Worm (Caenorhabditis elegans) whole organism, mixed stage, embryonic: ENCODE data around the gene C31B8.1.

Experiments used
- bed-3 ChIP-seq: fragments of 200-800 bp; sonication (Bioruptor generic); optimal IDR thresholded peaks from 3 replicates; lab custom pipeline; 2018; ENCODE audit warnings: mild to moderate bottlenecking, missing genetic modification characterization, moderate library complexity, missing compliant biosample characterization
- ces-1 ChIP-seq: fragments of 150-350 bp; optimal IDR thresholded peaks from 2 replicates; lab custom pipeline; 2014; ENCODE audit warnings: missing biosample characterization, missing genetic modification reagents, missing genetic modification characterization
- ham-2 ChIP-seq: fragments of 200-800 bp; sonication (Bioruptor generic); optimal IDR thresholded peaks from 2 replicates; lab custom pipeline; 2018; ENCODE audit warnings: mild to moderate bottlenecking, missing genetic modification characterization, missing compliant biosample characterization
- lin-32 ChIP-seq: fragments of 200-800 bp; sonication (Bioruptor generic); optimal IDR thresholded peaks from 2 replicates; lab custom pipeline; 2018; ENCODE audit warnings: mild to moderate bottlenecking, missing genetic modification characterization, missing compliant biosample characterization
- lsy-2 ChIP-seq: fragments of 150-350 bp; optimal IDR thresholded peaks from 2 replicates; lab custom pipeline; 2014; ENCODE audit warnings: missing biosample characterization, missing genetic modification characterization
- nhr-12 ChIP-seq: fragments of 150-350 bp; optimal IDR thresholded peaks from 2 replicates; lab custom pipeline; 2014; ENCODE audit warnings: missing biosample characterization, missing genetic modification characterization
- sem-2 ChIP-seq: fragments of 200-800 bp; sonication (Bioruptor generic); optimal IDR thresholded peaks from 2 replicates; lab custom pipeline; 2018; ENCODE audit warnings: mild to moderate bottlenecking, missing genetic modification characterization, missing compliant biosample characterization
- sptf-1 ChIP-seq: sonication (generic microtip); optimal IDR thresholded peaks from 2 replicates; lab custom pipeline; 2017; ENCODE audit warnings: mild to moderate bottlenecking, missing genetic modification characterization, moderate library complexity, missing compliant biosample characterization
- unc-120 ChIP-seq: sonication (generic microtip); optimal IDR thresholded peaks from 2 replicates; lab custom pipeline; 2017; ENCODE audit warnings: missing genetic modification characterization, missing compliant biosample characterization; ENCODE audit not compliant: poor library complexity, severe bottlenecking
- ztf-11 ChIP-seq: fragments of 150-350 bp; optimal IDR thresholded peaks from 2 replicates; lab custom pipeline; 2014; ENCODE audit warnings: missing biosample characterization, missing genetic modification characterization

Gene C31B8.1

ce11 chrV:2979978-2980377 is 48.6 kb downstream of the C31B8.1 start, which contains the start of gene srw-118:
Gene srw-118 (minus strand): TSS chrV:2980078.
- TF ChIP-seq lin-32 (GFP tag; lab: Kevin White, UChicago) = no peak
- no peak for TF ChIP-seq ztf-11 (tag; lab: Kevin White, UChicago)
- TF ChIP-seq ham-2 (GFP tag; lab: Kevin White, UChicago) = no peak
- TF ChIP-seq sem-2 = no peak
- TF ChIP-seq lsy-2 = no peak
- TF ChIP-seq ces-1 = no peak
- no peak for TF ChIP-seq unc-120 (tag; lab: Kevin White, UChicago)
- TF ChIP-seq sptf-1 (tag; lab: Kevin White, UChicago) = no peak
- no peak for TF ChIP-seq bed-3 (GFP tag; lab: Kevin White, UChicago)
- no peak for TF ChIP-seq nhr-12 (tag; lab: Kevin White, UChicago)
